Fruit fly (Drosophila melanogaster): Measurements from ENCODE around the gene CG12104.

The CG12104 gene

DNA sequence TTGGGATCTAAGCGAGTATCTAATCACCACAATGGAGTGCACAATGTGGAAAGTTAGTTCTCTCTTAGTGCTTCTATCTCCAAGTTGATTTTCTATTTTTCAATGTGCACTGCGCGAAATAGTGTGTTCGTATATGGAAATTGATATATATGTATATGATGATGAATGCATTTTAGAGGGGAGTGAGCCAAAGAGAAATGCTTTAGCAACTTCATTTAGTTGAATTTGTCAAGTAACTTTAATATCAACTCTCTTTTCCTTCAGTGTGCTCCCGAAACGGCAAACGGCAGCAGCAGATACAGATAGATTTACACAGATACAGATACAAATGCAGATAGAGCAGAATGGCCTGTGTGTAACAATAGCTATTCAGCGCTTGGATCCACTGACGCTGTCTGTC is 18.5 kb downstream of the CG12104 start:
- TF ChIP-seq dl (GFP tag; optimal IDR thresholded peaks at IDR 0.05; ENCODE audit: insufficient read depth in 1 of 2, partially characterized antibody in 2 of 2), result no peak
- TF ChIP-seq rgr (GFP tag; optimal IDR thresholded peaks at IDR 0.05), result peak; percentile 27
- no peak for TF ChIP-seq Sp1 (GFP tag; optimal IDR thresholded peaks at IDR 0.05)
- no peak for TF ChIP-seq HLH106 (tag; optimal IDR thresholded peaks at IDR 0.05)
- TF ChIP-seq br (GFP tag; optimal IDR thresholded peaks at IDR 0.05), result peak; percentile 8
- no peak for TF ChIP-seq Dfd (GFP tag; optimal IDR thresholded peaks at IDR 0.05)
- TF ChIP-seq brk (GFP tag; optimal IDR thresholded peaks at IDR 0.05), result no peak
- no peak for TF ChIP-seq usp (GFP tag; optimal IDR thresholded peaks at IDR 0.05)
- no peak for TF ChIP-seq Hr78 (GFP tag; optimal IDR thresholded peaks at IDR 0.05)
- no peak for TF ChIP-seq lola (GFP tag; optimal IDR thresholded peaks at IDR 0.05)
- TF ChIP-seq Hr83 (GFP tag; optimal IDR thresholded peaks at IDR 0.05; ENCODE audit: poor library complexity, severe bottlenecking), result no peak
- TF ChIP-seq Jra (GFP tag; optimal IDR thresholded peaks at IDR 0.05), result no peak
- no peak for TF ChIP-seq sv (GFP tag; optimal IDR thresholded peaks at IDR 0.05)
- TF ChIP-seq Dif (GFP tag; optimal IDR thresholded peaks at IDR 0.05; ENCODE audit: partially characterized antibody), result no peak
- TF ChIP-seq pan (optimal IDR thresholded peaks at IDR 0.05), result no peak
- no peak for TF ChIP-seq woc (GFP tag; optimal IDR thresholded peaks at IDR 0.05)
- TF ChIP-seq ey (GFP tag; optimal IDR thresholded peaks at IDR 0.05), result peak; percentile 23
- TF ChIP-seq Mio (GFP tag; optimal IDR thresholded peaks at IDR 0.05), result no peak
- no peak for TF ChIP-seq jim (GFP tag; optimal IDR thresholded peaks at IDR 0.05)
- TF ChIP-seq Vsx2 (GFP tag; optimal IDR thresholded peaks at IDR 0.05; ENCODE audit: partially characterized antibody), result no peak
- TF ChIP-seq CrebA (GFP tag; optimal IDR thresholded peaks at IDR 0.05; ENCODE audit: borderline replicate concordance), result no peak
- TF ChIP-seq Myc (optimal IDR thresholded peaks at IDR 0.05), result no peak
- peak; percentile 32 for TF ChIP-seq fru (GFP tag; optimal IDR thresholded peaks at IDR 0.05)
- peak; percentile 4 for TF ChIP-seq tai (GFP tag; optimal IDR thresholded peaks at IDR 0.05)
- TF ChIP-seq OdsH (GFP tag; optimal IDR thresholded peaks at IDR 0.05), result peak; percentile 15
- no peak for TF ChIP-seq dmrt93B (GFP tag; optimal IDR thresholded peaks at IDR 0.05)
- TF ChIP-seq psq (GFP tag; optimal IDR thresholded peaks at IDR 0.05), result no peak
- TF ChIP-seq sage (GFP tag; optimal IDR thresholded peaks at IDR 0.05), result no peak
- TF ChIP-seq dsf (GFP tag; optimal IDR thresholded peaks at IDR 0.05; ENCODE audit: borderline replicate concordance), result no peak
- TF ChIP-seq foxo (GFP tag; optimal IDR thresholded peaks at IDR 0.05), result peak in 1 of 2 experiments; percentile 48
- no peak for TF ChIP-seq Hnf4 (GFP tag; optimal IDR thresholded peaks at IDR 0.05)
- no peak for TF ChIP-seq Rel (GFP tag; optimal IDR thresholded peaks at IDR 0.05)
- TF ChIP-seq Rel (tag; optimal IDR thresholded peaks at IDR 0.05), result no peak
- no peak for TF ChIP-seq GATAd (GFP tag; optimal IDR thresholded peaks at IDR 0.05)
- TF ChIP-seq h (GFP tag; optimal IDR thresholded peaks at IDR 0.05), result peak; percentile 50
- no peak for TF ChIP-seq N (GFP tag; optimal IDR thresholded peaks at IDR 0.05)
- no peak for TF ChIP-seq CG32264 (GFP tag; optimal IDR thresholded peaks at IDR 0.05)
- TF ChIP-seq CG9705 (GFP tag; optimal IDR thresholded peaks at IDR 0.05), result no peak
- no peak for TF ChIP-seq Abd-B (GFP tag; optimal IDR thresholded peaks at IDR 0.05)

DNA sequence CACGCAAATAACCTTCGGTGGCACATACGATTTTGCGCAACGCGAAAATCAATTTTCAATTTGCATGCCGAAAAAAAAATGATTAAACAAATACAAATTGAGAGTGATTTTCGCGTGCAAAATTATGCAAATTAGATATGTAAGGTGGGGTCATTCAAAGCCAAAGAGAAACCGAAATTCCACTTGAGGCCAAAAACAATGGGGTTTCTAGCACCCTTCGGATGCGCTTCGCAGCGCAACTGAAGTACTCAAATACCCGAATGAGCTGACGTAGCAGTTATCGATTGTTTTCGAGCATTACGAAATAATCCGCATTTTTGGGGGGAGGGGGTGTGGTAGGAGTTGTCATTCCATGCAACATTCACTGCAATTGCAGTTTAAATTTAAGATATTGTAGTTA is 21.7 kb downstream of the CG12104 start:
- TF ChIP-seq Hnf4 (GFP tag; optimal IDR thresholded peaks at IDR 0.05), result no peak
- TF ChIP-seq Abd-B (GFP tag; optimal IDR thresholded peaks at IDR 0.05), result no peak
- no peak for TF ChIP-seq foxo (GFP tag; optimal IDR thresholded peaks at IDR 0.05)
- no peak for TF ChIP-seq br (GFP tag; optimal IDR thresholded peaks at IDR 0.05)

- TF ChIP-seq sv (GFP tag; optimal IDR thresholded peaks at IDR 0.05) (no peak), ey (GFP tag; optimal IDR thresholded peaks at IDR 0.05) (no peak), OdsH (GFP tag; optimal IDR thresholded peaks at IDR 0.05) (no peak), CG9705 (GFP tag; optimal IDR thresholded peaks at IDR 0.05) (no peak), woc (GFP tag; optimal IDR thresholded peaks at IDR 0.05) (no peak), GATAd (GFP tag; optimal IDR thresholded peaks at IDR 0.05) (no peak), br (GFP tag; optimal IDR thresholded peaks at IDR 0.05) (no peak), sage (GFP tag; optimal IDR thresholded peaks at IDR 0.05) (no peak), h (GFP tag; optimal IDR thresholded peaks at IDR 0.05) (no peak), N (GFP tag; optimal IDR thresholded peaks at IDR 0.05) (no peak), Myc (optimal IDR thresholded peaks at IDR 0.05) (no peak), lola (GFP tag; optimal IDR thresholded peaks at IDR 0.05) (no peak), pan (optimal IDR thresholded peaks at IDR 0.05) (no peak), CG32264 (GFP tag; optimal IDR thresholded peaks at IDR 0.05) (no peak), Vsx2 (GFP tag; optimal IDR thresholded peaks at IDR 0.05; ENCODE audit: partially characterized antibody) (no peak), psq (GFP tag; optimal IDR thresholded peaks at IDR 0.05) (no peak)
These were observed 22.3 kb downstream of the CG12104 start for dm6 chr3L:1580194-1580593.

Data from whole organism, wandering third instar larva.